Worm (Caenorhabditis elegans): ENCODE measurements around the gene ttr-19.

Gene ttr-19

ce11 chrV:10225610-10226009, 1.6 kb downstream of the ttr-19 start, which contains the start of gene daf-36:
daf-36 (minus strand) TSS chrV:10225710.
- TF ChIP-seq zfp-3 (GFP tag; conservative IDR thresholded peaks at IDR 0.05) (no peak), nhr-28 (tag; optimal IDR thresholded peaks at IDR 0.05) (peak; percentile 39)

ce11 chrV:10224619-10225018, 2.6 kb downstream of the ttr-19 start:
- TF ChIP-seq daf-12 (tag; optimal IDR thresholded peaks at IDR 0.05) (no peak), nhr-28 (tag; optimal IDR thresholded peaks at IDR 0.05) (peak; percentile 76), pqm-1 (tag; optimal IDR thresholded peaks at IDR 0.05) (peak; percentile 73)

ce11 chrV:10222007-10222406, 5.2 kb downstream of the ttr-19 start, which contains the start of gene C12D8.20:
C12D8.20 (plus strand) TSS chrV:10222307.
- TF ChIP-seq aha-1 (tag) (no peak), F26F4.8 (GFP tag; conservative IDR thresholded peaks at IDR 0.05) (no peak), spr-1 (tag; optimal IDR thresholded peaks at IDR 0.05) (no peak), mep-1 (tag; optimal IDR thresholded peaks at IDR 0.05) (no peak), nhr-10 (tag; optimal IDR thresholded peaks at IDR 0.05) (no peak), lin-29 (GFP tag; IDR thresholded peaks at IDR 0.05) (no peak), lin-39 (tag; optimal IDR thresholded peaks at IDR 0.05) (no peak), hif-1 (tag; optimal IDR thresholded peaks at IDR 0.05) (no peak), tra-1 (GFP tag; IDR thresholded peaks at IDR 0.05) (no peak), jun-1 (tag; optimal IDR thresholded peaks at IDR 0.05) (no peak), mdl-1 (tag; optimal IDR thresholded peaks at IDR 0.05) (no peak), unc-62 (GFP tag; optimal IDR thresholded peaks at IDR 0.05 in 1 of 2) (no peak), unc-62 (tag; optimal IDR thresholded peaks at IDR 0.05) (no peak), nhr-42 (GFP tag; IDR thresholded peaks at IDR 0.05) (no peak), zip-11 (GFP tag; IDR thresholded peaks at IDR 0.05) (no peak), lin-15B (tag; optimal IDR thresholded peaks at IDR 0.05) (no peak), php-3 (GFP tag; IDR thresholded peaks at IDR 0.05) (no peak)

- TF ChIP-seq dmd-9 (GFP tag; IDR thresholded peaks at IDR 0.05) (no peak), hlh-11 (tag; optimal IDR thresholded peaks at IDR 0.05) (no peak), tag-97 (GFP tag; IDR thresholded peaks at IDR 0.05) (no peak), snpc-1.2 (GFP tag; IDR thresholded peaks at IDR 0.05) (no peak), spr-1 (tag; optimal IDR thresholded peaks at IDR 0.05) (no peak), Y75B8A.6 (GFP tag; IDR thresholded peaks at IDR 0.05) (no peak), dve-1 (tag; optimal IDR thresholded peaks at IDR 0.05; ENCODE audit: insufficient read depth) (no peak), lin-29 (GFP tag; IDR thresholded peaks at IDR 0.05) (no peak), madf-5 (GFP tag; IDR thresholded peaks at IDR 0.05) (no peak), D1046.2 (GFP tag; IDR thresholded peaks at IDR 0.05) (no peak), unc-39 (tag; optimal IDR thresholded peaks at IDR 0.05) (no peak), dmd-6 (GFP tag; IDR thresholded peaks at IDR 0.05) (no peak), F37D6.2 (tag; optimal IDR thresholded peaks at IDR 0.05) (no peak), nhr-102 (tag; optimal IDR thresholded peaks at IDR 0.05) (no peak)
Measured at ce11 chrV:10221317-10221716, 5.9 kb downstream of the ttr-19 start, which contains the start of the genes fipr-5 and fipr-9. fipr-5 (minus strand) TSS chrV:10221417. fipr-9 (plus strand) TSS chrV:10221662.

ce11 chrV:10220605-10221004, 6.6 kb downstream of the ttr-19 start, which contains the start of gene C12D8.13:
C12D8.13 (minus strand) TSS chrV:10220705.
- TF ChIP-seq T20F7.1 (GFP tag; optimal IDR thresholded peaks at IDR 0.05), result no peak
- TF ChIP-seq zip-2 (tag; optimal IDR thresholded peaks at IDR 0.05), result no peak
- TF ChIP-seq dmd-9 (GFP tag; IDR thresholded peaks at IDR 0.05), result no peak
- TF ChIP-seq zfp-3 (GFP tag; conservative IDR thresholded peaks at IDR 0.05), result no peak
- TF ChIP-seq nhr-237 (tag; optimal IDR thresholded peaks at IDR 0.05), result no peak
- no peak for TF ChIP-seq fkh-10 (GFP tag; optimal IDR thresholded peaks at IDR 0.05)
- TF ChIP-seq egl-27 (tag; optimal IDR thresholded peaks at IDR 0.05), result no peak
- TF ChIP-seq nhr-10 (tag; optimal IDR thresholded peaks at IDR 0.05), result no peak
- no peak for TF ChIP-seq madf-5 (GFP tag; IDR thresholded peaks at IDR 0.05)

Data from whole organism, L4 larva.